Fruit fly (Drosophila melanogaster) whole organism, embryonic: ENCODE results near the gene Ctu2.
A peak's percentile ranks its signal among the peaks of the same experiment; 100 is the strongest.

Source experiments
- Adf1 ChIP-seq: fragments of 200-800 bp; sonication (Bioruptor generic); IDR thresholded peaks from 2 replicates; pipeline ENCODE4 v1.3.6; 2022; ENCODE audit warnings: missing biosample characterization, missing genetic modification characterization
- Bgb ChIP-seq: fragments of 200-800 bp; sonication (Bioruptor generic); IDR thresholded peaks from 2 replicates; pipeline ENCODE4 v1.3.6; 2022; ENCODE audit warnings: missing biosample characterization, missing genetic modification characterization; ENCODE audit not compliant: partially characterized antibody
- BtbVII ChIP-seq: fragments of 200-800 bp; sonication (Bioruptor generic); optimal IDR thresholded peaks from 3 replicates; lab custom pipeline; 2017; ENCODE audit warnings: missing biosample characterization, mild to moderate bottlenecking, missing genetic modification characterization
- CG10366 ChIP-seq: fragments of 200-800 bp; sonication (Bioruptor generic); IDR thresholded peaks from 2 replicates; pipeline ENCODE4 v1.3.6; 2022; ENCODE audit warnings: missing biosample characterization, missing genetic modification characterization
- CG11398 ChIP-seq: fragments of 200-800 bp; sonication (Bioruptor generic); optimal IDR thresholded peaks from 2 replicates; lab custom pipeline; 2016; ENCODE audit warnings: missing biosample characterization, missing genetic modification characterization
- CG12155 ChIP-seq: fragments of 200-800 bp; sonication (Bioruptor generic); optimal IDR thresholded peaks from 3 replicates; lab custom pipeline; 2016; ENCODE audit warnings: missing biosample characterization, missing genetic modification characterization
- CG12942 ChIP-seq: fragments of 200-800 bp; sonication (Bioruptor generic); optimal IDR thresholded peaks from 3 replicates; lab custom pipeline; 2016; ENCODE audit warnings: missing biosample characterization, missing genetic modification characterization
- CG31441 ChIP-seq: fragments of 200-800 bp; sonication (Bioruptor generic); IDR thresholded peaks from 2 replicates; pipeline ENCODE4 v1.3.6; 2022; ENCODE audit warnings: missing biosample characterization, missing genetic modification characterization
- CG4360 ChIP-seq: fragments of 200-800 bp; sonication (Bioruptor generic); IDR thresholded peaks from 2 replicates; pipeline ENCODE4 v1.3.6; 2022; ENCODE audit warnings: missing biosample characterization, missing genetic modification characterization
- CG6791 ChIP-seq: fragments of 200-800 bp; sonication (Bioruptor generic); IDR thresholded peaks from 3 replicates; pipeline ENCODE4 v1.3.6; 2022; ENCODE audit warnings: missing biosample characterization, missing genetic modification characterization; ENCODE audit not compliant: partially characterized antibody
- CG8478 ChIP-seq: fragments of >200 bp; optimal IDR thresholded peaks from 2 replicates; lab custom pipeline; 2018
- CG9932 ChIP-seq: fragments of 200-800 bp; sonication (Bioruptor generic); IDR thresholded peaks from 2 replicates; pipeline ENCODE4 v1.3.6; 2022; ENCODE audit warnings: missing biosample characterization, missing genetic modification characterization
- D19A ChIP-seq: fragments of 200-800 bp; optimal IDR thresholded peaks from 3 replicates; lab custom pipeline; 2019; ENCODE audit warnings: missing biosample characterization, mild to moderate bottlenecking, missing genetic modification characterization, moderate library complexity
- D19B ChIP-seq: fragments of 200-800 bp; sonication (Bioruptor generic); optimal IDR thresholded peaks from 2 replicates; lab custom pipeline; 2017; ENCODE audit warnings: missing biosample characterization, mild to moderate bottlenecking, missing genetic modification characterization
- Deaf1 ChIP-seq: fragments of 200-800 bp; optimal IDR thresholded peaks from 3 replicates; lab custom pipeline; 2019; ENCODE audit warnings: missing biosample characterization, mild to moderate bottlenecking, missing genetic modification characterization, moderate library complexity
- Dip3 ChIP-seq: fragments of 200-800 bp; sonication (Bioruptor generic); optimal IDR thresholded peaks from 3 replicates; lab custom pipeline; 2016; ENCODE audit warnings: missing biosample characterization, missing genetic modification characterization
- Drgx ChIP-seq: fragments of 200-800 bp; sonication (Bioruptor generic); IDR thresholded peaks from 2 replicates; pipeline ENCODE4 v1.3.6; 2022; ENCODE audit warnings: missing biosample characterization, missing genetic modification characterization
- E2f1 ChIP-seq: fragments of 200-800 bp; sonication (Bioruptor generic); IDR thresholded peaks from 2 replicates; pipeline ENCODE4 v1.3.6; 2022; ENCODE audit warnings: missing biosample characterization, missing genetic modification characterization
- Fer2 ChIP-seq: fragments of 200-800 bp; sonication (Bioruptor generic); optimal IDR thresholded peaks from 2 replicates; lab custom pipeline; 2018; ENCODE audit warnings: missing biosample characterization, mild to moderate bottlenecking, missing genetic modification characterization, moderate library complexity
- Hand ChIP-seq: fragments of 200-800 bp; sonication (Bioruptor generic); optimal IDR thresholded peaks from 2 replicates; lab custom pipeline; 2017; ENCODE audit warnings: mild to moderate bottlenecking, missing biosample characterization, missing genetic modification reagents, missing genetic modification characterization
- NC2α ChIP-seq: fragments of 200-800 bp; sonication (Bioruptor generic); optimal IDR thresholded peaks from 2 replicates; lab custom pipeline; 2016; ENCODE audit warnings: missing biosample characterization, missing genetic modification characterization
- Nf-YB ChIP-seq: fragments of 200-800 bp; sonication (Bioruptor generic); optimal IDR thresholded peaks from 3 replicates; lab custom pipeline; 2019; ENCODE audit warnings: missing biosample characterization, mild to moderate bottlenecking, missing genetic modification characterization, moderate library complexity
- Nf-YC ChIP-seq: fragments of 200-800 bp; optimal IDR thresholded peaks from 3 replicates; lab custom pipeline; 2019; ENCODE audit warnings: missing biosample characterization, mild to moderate bottlenecking, missing genetic modification characterization, moderate library complexity
- Ravus ChIP-seq: fragments of 200-800 bp; sonication (Bioruptor generic); IDR thresholded peaks from 2 replicates; pipeline ENCODE4 v1.3.6; 2022; ENCODE audit warnings: missing biosample characterization, missing genetic modification characterization
- Rfx ChIP-seq: fragments of 200-800 bp; sonication (Bioruptor generic); IDR thresholded peaks from 2 replicates; pipeline ENCODE4 v1.3.6; 2022; ENCODE audit warnings: missing biosample characterization, missing genetic modification characterization
- Sox100B ChIP-seq: fragments of 200-800 bp; sonication (Bioruptor generic); optimal IDR thresholded peaks from 3 replicates; lab custom pipeline; 2018; ENCODE audit warnings: missing biosample characterization, mild to moderate bottlenecking, missing genetic modification characterization
- Ssrp ChIP-seq: fragments of 200-800 bp; sonication (Bioruptor generic); optimal IDR thresholded peaks from 2 replicates; lab custom pipeline; 2018; ENCODE audit warnings: missing biosample characterization, mild to moderate bottlenecking, missing genetic modification characterization, moderate library complexity
- Trl ChIP-seq, 3 experiments: fragments of >200 bp in 2 of 3; fragments of 200-800 bp in 1 of 3; sonication (Bioruptor generic) in 1 of 3; optimal IDR thresholded peaks; 2 replicates in 1 of 3; 3 replicates in 2 of 3; lab custom pipeline; 2016 to 2017; ENCODE audit warnings: missing biosample characterization in 1 of 3, missing genetic modification characterization in 1 of 3
- Usf ChIP-seq: fragments of 200-800 bp; sonication (Bioruptor generic); optimal IDR thresholded peaks from 2 replicates; lab custom pipeline; 2017; ENCODE audit warnings: missing genotype, missing biosample characterization, missing genetic modification characterization
- abd-A ChIP-seq: fragments of 200-800 bp; sonication (Bioruptor generic); optimal IDR thresholded peaks from 3 replicates; lab custom pipeline; 2019; ENCODE audit warnings: missing biosample characterization, mild to moderate bottlenecking, missing genetic modification characterization, moderate library complexity
- cg ChIP-seq: fragments of 200-800 bp; sonication (Bioruptor generic); optimal IDR thresholded peaks from 3 replicates; lab custom pipeline; 2019; ENCODE audit warnings: missing biosample characterization, mild to moderate bottlenecking, missing genetic modification characterization, moderate library complexity
- chinmo ChIP-seq: fragments of 200-800 bp; sonication (Bioruptor generic); IDR thresholded peaks from 4 replicates; pipeline ENCODE4 v1.3.6; 2022; ENCODE audit warnings: missing biosample characterization, missing genetic modification characterization; ENCODE audit not compliant: partially characterized antibody
- chm ChIP-seq: fragments of 200-800 bp; sonication (Bioruptor generic); IDR thresholded peaks from 2 replicates; pipeline ENCODE4 v1.3.6; 2022; ENCODE audit warnings: missing biosample characterization, missing genetic modification characterization
- dan ChIP-seq: fragments of 200-800 bp; sonication (Bioruptor generic); IDR thresholded peaks from 2 replicates; pipeline ENCODE4 v1.3.6; 2022; ENCODE audit warnings: missing biosample characterization, missing genetic modification characterization
- ind ChIP-seq: fragments of 200-800 bp; sonication (Bioruptor generic); optimal IDR thresholded peaks from 3 replicates; lab custom pipeline; 2016; ENCODE audit warnings: missing biosample characterization, missing genetic modification characterization
- nerfin-1 ChIP-seq: fragments of 200-800 bp; sonication (Bioruptor generic); optimal IDR thresholded peaks from 3 replicates; lab custom pipeline; 2019; ENCODE audit warnings: missing biosample characterization, mild to moderate bottlenecking, missing genetic modification characterization, moderate library complexity
- pb ChIP-seq: fragments of 200-800 bp; sonication (Bioruptor generic); optimal IDR thresholded peaks from 3 replicates; lab custom pipeline; 2016; ENCODE audit warnings: missing biosample characterization, missing genetic modification characterization
- tio ChIP-seq: fragments of 200-800 bp; sonication (Bioruptor generic); optimal IDR thresholded peaks from 2 replicates; lab custom pipeline; 2017; ENCODE audit warnings: missing biosample characterization, missing genetic modification characterization, inconsistent platforms
- unc-4 ChIP-seq: fragments of 200-800 bp; sonication (Bioruptor generic); IDR thresholded peaks from 2 replicates; pipeline ENCODE4 v1.3.6; 2022; ENCODE audit warnings: missing biosample characterization, missing genetic modification characterization; ENCODE audit not compliant: partially characterized antibody

The Ctu2 gene

dm6 chr2L:19463405-19463804, 29.6 kb downstream of the Ctu2 start (continued):
- TF ChIP-seq CG9932 (GFP tag; lab: Robert Waterston, UW) (no peak), NC2α (GFP tag; lab: Kevin White, UChicago) (no peak), Sox100B (GFP tag; lab: Kevin White, UChicago) (peak; percentile 58), BtbVII (GFP tag; lab: Kevin White, UChicago) (no peak), unc-4 (GFP tag; lab: Robert Waterston, UW) (no peak), Dip3 (GFP tag; lab: Kevin White, UChicago) (no peak), Fer2 (tag; lab: Kevin White, UChicago) (no peak), D19B (GFP tag; lab: Kevin White, UChicago) (no peak), dan (GFP tag; lab: Robert Waterston, UW) (no peak), CG31441 (GFP tag; lab: Robert Waterston, UW) (peak; percentile 34; the same call in 1 of the 2 replicates), tio (GFP tag; lab: Kevin White, UChicago) (peak; percentile 4), pb (GFP tag; lab: Kevin White, UChicago) (no peak), CG11398 (no peak), Ssrp (no peak), CG10366 (GFP tag; lab: Robert Waterston, UW) (no peak), E2f1 (GFP tag; lab: Robert Waterston, UW) (no peak), D19A (no peak)
- TF ChIP-seq, all 482 proteins: peak for 37

dm6 chr2L:19462898-19463297, 30.2 kb downstream of the Ctu2 start:
- TF ChIP-seq CG9932 (GFP tag; lab: Robert Waterston, UW): 0 out of 2 replicates have a peak, but pooled peaks have one; percentile 31
- TF ChIP-seq Adf1 (GFP tag; lab: Robert Waterston, UW): peak; percentile 7; the same call in 1 of the 2 replicates
- no peak for TF ChIP-seq CG12155
- TF ChIP-seq ind (GFP tag; lab: Kevin White, UChicago): no peak
- no peak for TF ChIP-seq Usf (GFP tag; lab: Kevin White, UChicago)
- TF ChIP-seq Deaf1: peak; percentile 76
- TF ChIP-seq CG8478 (lab: Kevin White, UChicago): peak; percentile 45
- TF ChIP-seq Drgx: 0 out of 2 replicates have a peak, but pooled peaks have one; percentile 5
- peak; percentile 73 for TF ChIP-seq abd-A (tag; lab: Kevin White, UChicago)
- peak; percentile 78 for TF ChIP-seq cg (GFP tag; lab: Kevin White, UChicago)
- TF ChIP-seq Hand: no peak
- peak; percentile 93 for TF ChIP-seq Nf-YC (tag; lab: Kevin White, UChicago)
- no peak for TF ChIP-seq chm
- peak; percentile 13; the same call in 1 of the 2 replicates for TF ChIP-seq CG4360 (GFP tag; lab: Robert Waterston, UW)
- TF ChIP-seq chinmo (GFP tag; lab: Robert Waterston, UW): 0 out of 4 replicates have a peak, but pooled peaks have one; percentile 34
- no peak for TF ChIP-seq CG12942 (GFP tag; lab: Kevin White, UChicago)
- TF ChIP-seq Trl (optimal IDR thresholded peaks at IDR 0.05; lab: Kevin White, UChicago): peak in 1 of 2 experiments; percentile 7
- TF ChIP-seq Trl (GFP tag; optimal IDR thresholded peaks at IDR 0.05; lab: Kevin White, UChicago): no peak
- TF ChIP-seq Bgb (GFP tag; lab: Robert Waterston, UW): no peak
- TF ChIP-seq Ravus (GFP tag; lab: Robert Waterston, UW): no peak
- TF ChIP-seq CG6791 (GFP tag; lab: Robert Waterston, UW): 0 out of 3 replicates have a peak, but pooled peaks have one; percentile 15
- TF ChIP-seq nerfin-1 (tag; lab: Kevin White, UChicago): peak; percentile 28
- TF ChIP-seq Rfx (GFP tag; lab: Robert Waterston, UW): 0 out of 2 replicates have a peak, but pooled peaks have one; percentile 20
- TF ChIP-seq Nf-YB (GFP tag; lab: Kevin White, UChicago): peak; percentile 84
